Fruit fly (Drosophila melanogaster) whole organism, embryonic: Measurements from ENCODE around the gene CG12256.
A peak's percentile ranks its signal among the peaks of the same experiment; 100 is the strongest.

ENCODE experiments used
- Bgb ChIP-seq: fragments of 200-800 bp; sonication (Bioruptor generic); IDR thresholded peaks from 2 replicates; pipeline ENCODE4 v1.3.6; 2022; ENCODE audit warnings: missing biosample characterization, missing genetic modification characterization; ENCODE audit not compliant: partially characterized antibody
- CG10654 ChIP-seq: fragments of 200-800 bp; sonication (Bioruptor generic); optimal IDR thresholded peaks from 2 replicates; lab custom pipeline; 2016; ENCODE audit warnings: missing biosample characterization, missing genetic modification characterization
- CG13123 ChIP-seq: fragments of 200-800 bp; sonication (Bioruptor generic); optimal IDR thresholded peaks from 2 replicates; lab custom pipeline; 2016; ENCODE audit warnings: missing biosample characterization, missing genetic modification characterization
- CG13287 ChIP-seq: fragments of 200-800 bp; sonication (Bioruptor generic); IDR thresholded peaks from 2 replicates; pipeline ENCODE4 v1.3.6; 2022; ENCODE audit warnings: missing biosample characterization, missing genetic modification characterization; ENCODE audit not compliant: partially characterized antibody
- CG14441 ChIP-seq: fragments of 200-800 bp; sonication (Bioruptor generic); IDR thresholded peaks from 2 replicates; pipeline ENCODE4 v1.3.6; 2022; ENCODE audit warnings: missing biosample characterization, missing genetic modification characterization
- CG15011 ChIP-seq: fragments of 200-800 bp; sonication (Bioruptor generic); optimal IDR thresholded peaks from 3 replicates; lab custom pipeline; 2018; ENCODE audit warnings: missing biosample characterization, mild to moderate bottlenecking, missing genetic modification characterization
- CG15269 ChIP-seq: fragments of 200-800 bp; sonication (Bioruptor generic); optimal IDR thresholded peaks from 2 replicates; lab custom pipeline; 2018; ENCODE audit warnings: missing biosample characterization, mild to moderate bottlenecking, missing genetic modification characterization, moderate library complexity
- CG15601 ChIP-seq: fragments of 200-800 bp; sonication (Bioruptor generic); optimal IDR thresholded peaks from 3 replicates; lab custom pipeline; 2019; ENCODE audit warnings: missing biosample characterization, mild to moderate bottlenecking, missing genetic modification characterization, moderate library complexity
- CG16813 ChIP-seq: fragments of 200-800 bp; sonication (Bioruptor generic); IDR thresholded peaks from 3 replicates; pipeline ENCODE4 v1.3.6; 2022; ENCODE audit warnings: missing biosample characterization, missing genetic modification characterization; ENCODE audit not compliant: partially characterized antibody
- CG18262 ChIP-seq: fragments of 200-800 bp; optimal IDR thresholded peaks from 3 replicates; lab custom pipeline; 2019; ENCODE audit warnings: missing biosample characterization, mild to moderate bottlenecking, missing genetic modification characterization, moderate library complexity
- CG34224 ChIP-seq: fragments of 200-800 bp; sonication (Bioruptor generic); IDR thresholded peaks from 3 replicates; pipeline ENCODE4 v1.3.6; 2022; ENCODE audit warnings: missing biosample characterization, missing genetic modification characterization; ENCODE audit not compliant: partially characterized antibody
- CG4617 ChIP-seq: fragments of 200-800 bp; sonication (Bioruptor generic); optimal IDR thresholded peaks from 3 replicates; lab custom pipeline; 2016; ENCODE audit warnings: missing biosample characterization, missing genetic modification characterization, borderline replicate concordance
- CG4730 ChIP-seq: fragments of 200-800 bp; sonication (Bioruptor generic); IDR thresholded peaks from 2 replicates; pipeline ENCODE4 v1.3.6; 2022; ENCODE audit warnings: missing biosample characterization, missing genetic modification characterization
- CG6175 ChIP-seq: fragments of 200-800 bp; sonication (Bioruptor generic); IDR thresholded peaks from 3 replicates; pipeline ENCODE4 v1.3.6; 2022; ENCODE audit warnings: missing biosample characterization, missing genetic modification characterization
- CG7839 ChIP-seq: fragments of 200-800 bp; sonication (Bioruptor generic); optimal IDR thresholded peaks from 3 replicates; lab custom pipeline; 2018; ENCODE audit warnings: missing biosample characterization, mild to moderate bottlenecking, missing genetic modification characterization, moderate library complexity
- CG9609 ChIP-seq: fragments of 200-800 bp; sonication (Bioruptor generic); optimal IDR thresholded peaks from 3 replicates; lab custom pipeline; 2016; ENCODE audit warnings: missing biosample characterization, missing genetic modification characterization
- CoRest ChIP-seq: fragments of 200-800 bp; sonication (Bioruptor generic); optimal IDR thresholded peaks from 3 replicates; lab custom pipeline; 2018; ENCODE audit warnings: missing biosample characterization, mild to moderate bottlenecking, missing genetic modification characterization, moderate library complexity
- D19B ChIP-seq: fragments of 200-800 bp; sonication (Bioruptor generic); optimal IDR thresholded peaks from 2 replicates; lab custom pipeline; 2017; ENCODE audit warnings: missing biosample characterization, mild to moderate bottlenecking, missing genetic modification characterization
- Deaf1 ChIP-seq: fragments of 200-800 bp; optimal IDR thresholded peaks from 3 replicates; lab custom pipeline; 2019; ENCODE audit warnings: missing biosample characterization, mild to moderate bottlenecking, missing genetic modification characterization, moderate library complexity
- Dref ChIP-seq: fragments of 200-800 bp; sonication (Bioruptor generic); IDR thresholded peaks from 2 replicates; pipeline ENCODE4 v1.3.6; 2022; ENCODE audit warnings: missing biosample characterization, missing genetic modification characterization
- Ets65A ChIP-seq: fragments of 200-800 bp; sonication (Bioruptor generic); peaks from one replicate; lab custom pipeline; 2016; ENCODE audit warnings: missing biosample characterization, missing genetic modification characterization
- H15 ChIP-seq: fragments of 200-800 bp; sonication (Bioruptor generic); IDR thresholded peaks from 3 replicates; pipeline ENCODE4 v1.3.6; 2022; ENCODE audit warnings: missing biosample characterization, missing genetic modification characterization
- Hsf ChIP-seq: fragments of 200-800 bp; sonication (Bioruptor generic); optimal IDR thresholded peaks from 3 replicates; lab custom pipeline; 2016; ENCODE audit warnings: missing biosample characterization, missing genetic modification characterization
- Mad ChIP-seq: fragments of 200-800 bp; sonication (Bioruptor generic); optimal IDR thresholded peaks from 2 replicates; lab custom pipeline; 2016; ENCODE audit warnings: missing biosample characterization, missing genetic modification characterization
- Mrtf ChIP-seq: fragments of 200-800 bp; sonication (Bioruptor generic); IDR thresholded peaks from 3 replicates; pipeline ENCODE4 v1.3.6; 2022; ENCODE audit warnings: missing biosample characterization, missing genetic modification characterization
- Nf-YA ChIP-seq: fragments of 200-800 bp; sonication (Bioruptor generic); IDR thresholded peaks from 2 replicates; pipeline ENCODE4 v1.3.6; 2022; ENCODE audit warnings: missing biosample characterization, missing genetic modification characterization
- PHDP ChIP-seq: fragments of 200-800 bp; sonication (Bioruptor generic); optimal IDR thresholded peaks from 3 replicates; lab custom pipeline; 2018; ENCODE audit warnings: missing biosample characterization, mild to moderate bottlenecking, missing genetic modification characterization, moderate library complexity
- Ravus ChIP-seq: fragments of 200-800 bp; sonication (Bioruptor generic); IDR thresholded peaks from 2 replicates; pipeline ENCODE4 v1.3.6; 2022; ENCODE audit warnings: missing biosample characterization, missing genetic modification characterization
- Sry-δ ChIP-seq: fragments of 200-800 bp; sonication (Bioruptor generic); optimal IDR thresholded peaks from 2 replicates; lab custom pipeline; 2016; ENCODE audit warnings: missing biosample characterization, missing genetic modification characterization
- Usf ChIP-seq: fragments of 200-800 bp; sonication (Bioruptor generic); optimal IDR thresholded peaks from 2 replicates; lab custom pipeline; 2017; ENCODE audit warnings: missing genotype, missing biosample characterization, missing genetic modification characterization
- abd-A ChIP-seq: fragments of 200-800 bp; sonication (Bioruptor generic); optimal IDR thresholded peaks from 3 replicates; lab custom pipeline; 2019; ENCODE audit warnings: missing biosample characterization, mild to moderate bottlenecking, missing genetic modification characterization, moderate library complexity
- danr ChIP-seq: fragments of 200-800 bp; sonication (Bioruptor generic); IDR thresholded peaks from 2 replicates; pipeline ENCODE4 v1.3.6; 2022; ENCODE audit warnings: missing biosample characterization, missing genetic modification characterization
- dati ChIP-seq: fragments of 200-800 bp; sonication (Bioruptor generic); IDR thresholded peaks from 2 replicates; pipeline ENCODE4 v1.3.6; 2022; ENCODE audit warnings: missing biosample characterization, missing genetic modification characterization
- emc ChIP-seq: fragments of 200-800 bp; sonication (Bioruptor generic); optimal IDR thresholded peaks from 2 replicates; lab custom pipeline; 2016; ENCODE audit warnings: missing biosample characterization, missing genetic modification characterization
- fd96Cb ChIP-seq: fragments of 200-800 bp; sonication (Bioruptor generic); optimal IDR thresholded peaks from 2 replicates; lab custom pipeline; 2018; ENCODE audit warnings: missing biosample characterization, mild to moderate bottlenecking, missing genetic modification characterization, moderate library complexity
- fru ChIP-seq: fragments of >200 bp; optimal IDR thresholded peaks from 2 replicates; lab custom pipeline; 2017
- jigr1 ChIP-seq: fragments of 200-800 bp; sonication (Bioruptor generic); IDR thresholded peaks from 3 replicates; pipeline ENCODE4 v1.3.6; 2022; ENCODE audit warnings: missing biosample characterization, missing genetic modification characterization
- ken ChIP-seq: fragments of 200-800 bp; sonication (Bioruptor generic); IDR thresholded peaks from 3 replicates; pipeline ENCODE4 v1.3.6; 2022; ENCODE audit warnings: missing biosample characterization, missing genetic modification characterization
- pan ChIP-seq, 4 experiments: fragments of >200 bp in 3 of 4; fragments of 200-800 bp in 1 of 4; sonication (Bioruptor generic) in 1 of 4; optimal IDR thresholded peaks in 3 of 4; IDR thresholded peaks in 1 of 4; 2 replicates each; pipeline versions ENCODE4 v1.3.6 to Lab custom; 2017 to 2022; ENCODE audit warnings: missing biosample characterization in 2 of 4, missing genetic modification characterization in 2 of 4, mixed read lengths in 1 of 4
- pita ChIP-seq: fragments of 200-800 bp; sonication (Bioruptor generic); optimal IDR thresholded peaks from 2 replicates; lab custom pipeline; 2017; ENCODE audit warnings: missing biosample characterization, mild to moderate bottlenecking, missing genetic modification characterization
- pros ChIP-seq: fragments of 200-800 bp; sonication (Bioruptor generic); optimal IDR thresholded peaks from 3 replicates; lab custom pipeline; 2019; ENCODE audit warnings: missing biosample characterization, mild to moderate bottlenecking, missing genetic modification characterization, moderate library complexity
- ranshi ChIP-seq: fragments of 200-800 bp; sonication (Bioruptor generic); IDR thresholded peaks from 2 replicates; pipeline ENCODE4 v1.3.6; 2022; ENCODE audit warnings: missing biosample characterization, missing genetic modification characterization
- rib ChIP-seq: fragments of 200-800 bp; sonication (Bioruptor generic); IDR thresholded peaks from 2 replicates; pipeline ENCODE4 v1.3.6; 2022; ENCODE audit warnings: missing biosample characterization, missing genetic modification characterization
- sr ChIP-seq: fragments of 200-800 bp; sonication (Bioruptor generic); IDR thresholded peaks from 3 replicates; pipeline ENCODE4 v1.3.6; 2022; ENCODE audit warnings: missing biosample characterization, missing genetic modification characterization
- ssp ChIP-seq: fragments of 200-800 bp; sonication (Bioruptor generic); IDR thresholded peaks from 2 replicates; pipeline ENCODE4 v1.3.6; 2022; ENCODE audit warnings: missing biosample characterization, missing genetic modification characterization
- tap ChIP-seq: fragments of 200-800 bp; optimal IDR thresholded peaks from 3 replicates; lab custom pipeline; 2019; ENCODE audit warnings: missing biosample characterization, mild to moderate bottlenecking, missing genetic modification characterization, moderate library complexity
- toy ChIP-seq: fragments of 200-800 bp; sonication (Bioruptor generic); IDR thresholded peaks from 2 replicates; pipeline ENCODE4 v1.3.6; 2022; ENCODE audit warnings: missing biosample characterization, missing genetic modification characterization
- unc-4 ChIP-seq: fragments of 200-800 bp; sonication (Bioruptor generic); IDR thresholded peaks from 2 replicates; pipeline ENCODE4 v1.3.6; 2022; ENCODE audit warnings: missing biosample characterization, missing genetic modification characterization; ENCODE audit not compliant: partially characterized antibody
- unpg ChIP-seq: fragments of 200-800 bp; sonication (Bioruptor generic); optimal IDR thresholded peaks from 3 replicates; lab custom pipeline; 2018; ENCODE audit warnings: missing biosample characterization, mild to moderate bottlenecking, missing genetic modification characterization, moderate library complexity
- z ChIP-seq: fragments of 200-800 bp; sonication (Bioruptor generic); IDR thresholded peaks from 3 replicates; pipeline ENCODE4 v1.3.6; 2022; ENCODE audit warnings: missing biosample characterization, missing genetic modification characterization

The CG12256 gene

dm6 chr3R:12221366-12221916 is 4.7 kb downstream of the CG12256 start, which contains the start of gene CG4860:
TSS of gene CG4860 (minus strand) at chr3R:12221464.
- peak; percentile 68 for TF ChIP-seq Nf-YA (GFP tag; lab: Robert Waterston, UW)
- peak; percentile 93 for TF ChIP-seq unpg (GFP tag; lab: Kevin White, UChicago)
- peak; percentile 63 for TF ChIP-seq tap (tag; lab: Kevin White, UChicago)
- TF ChIP-seq Sry-δ (GFP tag; lab: Kevin White, UChicago), result peak; percentile 34
- no peak for TF ChIP-seq Bgb (GFP tag; lab: Robert Waterston, UW)
- TF ChIP-seq CG9609, result peak; percentile 82
- TF ChIP-seq CG16813 (GFP tag; lab: Robert Waterston, UW), result no peak
- TF ChIP-seq CoRest (tag; lab: Kevin White, UChicago), result peak; percentile 91
- peak; percentile 54; the same call in 1 of the 3 replicates for TF ChIP-seq jigr1 (GFP tag; lab: Robert Waterston, UW)
- peak; percentile 83; the same call in 2 of the 3 replicates for TF ChIP-seq CG6175 (GFP tag; lab: Robert Waterston, UW)
- TF ChIP-seq CG4730 (GFP tag; lab: Robert Waterston, UW), result peak; percentile 80
- peak; percentile 79 for TF ChIP-seq Mad (GFP tag; lab: Kevin White, UChicago)
- peak; percentile 26; the same call in 1 of the 2 replicates for TF ChIP-seq toy (GFP tag; lab: Robert Waterston, UW)
- TF ChIP-seq Deaf1 (tag; lab: Kevin White, UChicago), result peak; percentile 94
- TF ChIP-seq D19B (GFP tag; lab: Kevin White, UChicago), result peak; percentile 57
- TF ChIP-seq CG14441, result peak; percentile 89
- peak; percentile 90 for TF ChIP-seq CG7839 (tag; lab: Kevin White, UChicago)
- TF ChIP-seq CG34224 (GFP tag; lab: Robert Waterston, UW), result no peak
- TF ChIP-seq sr, result peak; percentile 53; the same call in 1 of the 3 replicates
- TF ChIP-seq Dref, result peak; percentile 39; the same call in 1 of the 2 replicates
- peak; percentile 71; the same call in 1 of the 2 replicates for TF ChIP-seq danr
- TF ChIP-seq emc, result peak; percentile 73
- no peak for TF ChIP-seq z (GFP tag; lab: Robert Waterston, UW)
- peak; percentile 10; the same call in 1 of the 2 replicates for TF ChIP-seq CG13287 (GFP tag; lab: Robert Waterston, UW)
- no peak for TF ChIP-seq CG18262 (tag; lab: Kevin White, UChicago)
- TF ChIP-seq CG4617 (GFP tag; lab: Kevin White, UChicago), result peak; percentile 53
- TF ChIP-seq CG15011 (GFP tag; lab: Kevin White, UChicago), result peak; percentile 63
- TF ChIP-seq ssp (GFP tag; lab: Robert Waterston, UW), result peak; percentile 68
- TF ChIP-seq pan (optimal IDR thresholded peaks at IDR 0.05; lab: Kevin White, UChicago), result no peak
- peak in 1 of 2 experiments; percentile 92 for TF ChIP-seq pan (GFP tag; optimal IDR thresholded peaks at IDR 0.05 in 1 of 2, IDR thresholded peaks at IDR 0.05 in 1 of 2)
- peak; percentile 82 for TF ChIP-seq fd96Cb (tag; lab: Kevin White, UChicago)
- no peak for TF ChIP-seq pros (GFP tag; lab: Kevin White, UChicago)
- peak; percentile 25 for TF ChIP-seq Usf (GFP tag; lab: Kevin White, UChicago)
- peak; percentile 94 for TF ChIP-seq PHDP
- peak; percentile 90 for TF ChIP-seq Hsf (GFP tag; lab: Kevin White, UChicago)
- peak; percentile 93 for TF ChIP-seq CG15269
- TF ChIP-seq CG13123, result peak; percentile 72
- TF ChIP-seq CG10654 (GFP tag; lab: Kevin White, UChicago), result peak; percentile 78
- peak; percentile 40 for TF ChIP-seq Ravus (GFP tag; lab: Robert Waterston, UW)
- TF ChIP-seq CG15601 (tag; lab: Kevin White, UChicago), result peak; percentile 78
- TF ChIP-seq rib, result peak; percentile 78
- no peak for TF ChIP-seq fru (lab: Kevin White, UChicago)
- no peak for TF ChIP-seq abd-A
- peak; percentile 43; the same call in 1 of the 2 replicates for TF ChIP-seq dati
- peak; percentile 74; the same call in 2 of the 3 replicates for TF ChIP-seq Mrtf
- peak; percentile 98 for TF ChIP-seq Ets65A (GFP tag; lab: Kevin White, UChicago)
- peak; percentile 75; the same call in 1 of the 2 replicates for TF ChIP-seq ranshi (GFP tag; lab: Robert Waterston, UW)
- peak; percentile 84 for TF ChIP-seq H15 (GFP tag; lab: Robert Waterston, UW)
- TF ChIP-seq ken, result peak; percentile 87
- no peak for TF ChIP-seq unc-4
- TF ChIP-seq pita (GFP tag; lab: Kevin White, UChicago), result no peak
